Fruit fly (Drosophila melanogaster): ENCODE data around the gene CG14107.

The CG14107 gene

dm6 chr3L:13403141-13403867 is 22.2 kb upstream of the CG14107 start (continued):
- TF ChIP-seq kni (GFP tag; optimal IDR thresholded peaks at IDR 0.05) (no peak), CG31224 (GFP tag; IDR thresholded peaks at IDR 0.05) (no peak), en (GFP tag; optimal IDR thresholded peaks at IDR 0.05) (no peak), Taf1 (GFP tag; IDR thresholded peaks at IDR 0.05) (no peak), CG16815 (GFP tag; optimal IDR thresholded peaks at IDR 0.05) (peak; percentile 47), tup (GFP tag; optimal IDR thresholded peaks at IDR 0.05) (no peak), B-H2 (GFP tag; optimal IDR thresholded peaks at IDR 0.05) (no peak), knrl (GFP tag; IDR thresholded peaks at IDR 0.05; ENCODE audit: partially characterized antibody) (no peak), CG14965 (GFP tag; optimal IDR thresholded peaks at IDR 0.05; ENCODE audit: borderline replicate concordance) (no peak), mam (GFP tag; optimal IDR thresholded peaks at IDR 0.05) (no peak), aop (GFP tag; IDR thresholded peaks at IDR 0.05) (no peak), HLHmδ (GFP tag; optimal IDR thresholded peaks at IDR 0.05) (peak; percentile 20), trem (tag; optimal IDR thresholded peaks at IDR 0.05) (peak; percentile 6), CG7372 (GFP tag; IDR thresholded peaks at IDR 0.05) (no peak), CG32532 (GFP tag; IDR thresholded peaks at IDR 0.05) (no peak), al (GFP tag; IDR thresholded peaks at IDR 0.05) (no peak), Max (GFP tag; optimal IDR thresholded peaks at IDR 0.05) (no peak), CG31388 (GFP tag; optimal IDR thresholded peaks at IDR 0.05) (no peak), her (GFP tag; optimal IDR thresholded peaks at IDR 0.05) (no peak), CG32767 (GFP tag; IDR thresholded peaks at IDR 0.05) (no peak), TFAM (GFP tag; optimal IDR thresholded peaks at IDR 0.05) (no peak), hb (GFP tag; IDR thresholded peaks at IDR 0.05; ENCODE audit: partially characterized antibody) (no peak), chinmo (GFP tag; IDR thresholded peaks at IDR 0.05; ENCODE audit: partially characterized antibody) (peak; percentile 49; the same call in 1 of the 4 replicates), Fer2 (tag; optimal IDR thresholded peaks at IDR 0.05) (no peak), CG12299 (tag; optimal IDR thresholded peaks at IDR 0.05) (no peak), ems (GFP tag; optimal IDR thresholded peaks at IDR 0.05) (no peak), CG10267 (tag; optimal IDR thresholded peaks at IDR 0.05) (peak; percentile 56), CG2129 (GFP tag; IDR thresholded peaks at IDR 0.05; ENCODE audit: partially characterized antibody) (no peak), grau (tag; optimal IDR thresholded peaks at IDR 0.05) (no peak), CG11695 (GFP tag; IDR thresholded peaks at IDR 0.05) (no peak), gem (tag; optimal IDR thresholded peaks at IDR 0.05) (peak; percentile 60), kay (GFP tag; optimal IDR thresholded peaks at IDR 0.05) (no peak), unpg (GFP tag; optimal IDR thresholded peaks at IDR 0.05) (no peak), BEAF-32 (GFP tag; optimal IDR thresholded peaks at IDR 0.05) (no peak), Ptx1 (GFP tag; IDR thresholded peaks at IDR 0.05) (no peak), Nf-YB (GFP tag; optimal IDR thresholded peaks at IDR 0.05) (peak; percentile 98), CG8924 (tag; optimal IDR thresholded peaks at IDR 0.05) (peak; percentile 34), CG30020 (tag; optimal IDR thresholded peaks at IDR 0.05) (no peak), Fer3 (tag; optimal IDR thresholded peaks at IDR 0.05) (no peak), disco-r (GFP tag; optimal IDR thresholded peaks at IDR 0.05) (no peak), CG1603 (tag; optimal IDR thresholded peaks at IDR 0.05) (no peak), Asciz (GFP tag; optimal IDR thresholded peaks at IDR 0.05) (peak; percentile 3), HLH4C (GFP tag; IDR thresholded peaks at IDR 0.05; ENCODE audit: partially characterized antibody) (no peak), CG34376 (GFP tag; optimal IDR thresholded peaks at IDR 0.05) (no peak), CG9437 (GFP tag; optimal IDR thresholded peaks at IDR 0.05) (peak; percentile 11), CG30403 (GFP tag; optimal IDR thresholded peaks at IDR 0.05) (peak; percentile 19), nmo (GFP tag; optimal IDR thresholded peaks at IDR 0.05) (peak; percentile 68), cwo (GFP tag; optimal IDR thresholded peaks at IDR 0.05) (no peak), Deaf1 (tag; optimal IDR thresholded peaks at IDR 0.05) (peak; percentile 89)

All from whole organism, embryonic.